Fruit fly (Drosophila melanogaster): ENCODE measurements around the gene CG14974.

The CG14974 gene

DNA sequence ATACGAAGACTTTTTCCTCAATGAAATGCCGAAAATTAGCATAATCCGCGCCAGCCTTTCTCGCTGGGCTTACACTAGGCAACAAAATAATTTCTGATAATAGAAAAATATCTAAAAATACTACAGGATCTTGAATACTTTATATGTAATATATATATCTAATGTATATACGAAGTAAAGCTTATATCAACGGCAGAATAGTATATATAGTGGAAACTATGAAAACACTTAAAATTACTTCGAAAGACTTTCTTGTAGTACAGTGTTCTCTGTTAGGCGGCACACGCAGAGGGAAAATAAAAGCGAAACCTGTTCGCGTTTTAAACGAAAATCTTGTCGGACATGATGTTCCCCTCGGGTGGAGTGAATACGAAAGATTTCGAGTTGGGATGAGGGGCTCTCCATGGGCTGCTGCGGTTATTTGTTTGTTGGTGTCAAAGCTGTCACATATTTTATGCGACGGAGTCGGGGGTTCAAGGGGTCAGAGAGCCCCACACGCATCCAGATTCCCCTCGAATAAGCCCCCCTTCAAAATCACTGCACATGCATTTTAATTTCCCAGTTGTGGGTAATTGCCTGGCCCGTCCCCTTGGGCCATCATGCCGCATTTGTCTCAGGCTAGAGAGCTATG lies 13.4 kb upstream of the CG14974 start (continued):
- peak; percentile 76 for TF ChIP-seq nerfin-1 (tag; optimal IDR thresholded peaks at IDR 0.05)
- 0 out of 2 replicates have a peak, but pooled peaks have one; percentile 20 for TF ChIP-seq CG9932 (GFP tag; IDR thresholded peaks at IDR 0.05)
- TF ChIP-seq pnt (GFP tag; optimal IDR thresholded peaks at IDR 0.05) = peak; percentile 2
- peak; percentile 49 for TF ChIP-seq CG30403 (GFP tag; optimal IDR thresholded peaks at IDR 0.05)
- TF ChIP-seq Hr78 (GFP tag; optimal IDR thresholded peaks at IDR 0.05) = peak in 1 of 2 experiments; percentile 70
- TF ChIP-seq sens-2 (GFP tag; IDR thresholded peaks at IDR 0.05) = no peak
- TF ChIP-seq CG8359 (GFP tag; optimal IDR thresholded peaks at IDR 0.05; ENCODE audit: borderline replicate concordance) = peak; percentile 29
- TF ChIP-seq Optix (GFP tag; IDR thresholded peaks at IDR 0.05) = no peak
- TF ChIP-seq Chrac-16 (GFP tag; optimal IDR thresholded peaks at IDR 0.05) = peak; percentile 0
- TF ChIP-seq prd (optimal IDR thresholded peaks at IDR 0.05) = no peak
- peak; percentile 56; the same call in 1 of the 3 replicates for TF ChIP-seq prd (GFP tag; IDR thresholded peaks at IDR 0.05)
- peak; percentile 47; the same call in 1 of the 2 replicates for TF ChIP-seq CG4360 (GFP tag; IDR thresholded peaks at IDR 0.05)
- TF ChIP-seq corto (GFP tag; optimal IDR thresholded peaks at IDR 0.05) = no peak
- TF ChIP-seq B-H1 (GFP tag; IDR thresholded peaks at IDR 0.05) = no peak; the same call in 2 of the 3 replicates
- TF ChIP-seq CG13287 (GFP tag; IDR thresholded peaks at IDR 0.05; ENCODE audit: partially characterized antibody) = no peak
- no peak for TF ChIP-seq hb (GFP tag; IDR thresholded peaks at IDR 0.05; ENCODE audit: partially characterized antibody)
- no peak for TF ChIP-seq Oaz (GFP tag; IDR thresholded peaks at IDR 0.05)
- TF ChIP-seq Elba2 (GFP tag; optimal IDR thresholded peaks at IDR 0.05) = no peak
- peak; percentile 47 for TF ChIP-seq CG17385 (GFP tag; optimal IDR thresholded peaks at IDR 0.05)
- TF ChIP-seq da (GFP tag; optimal IDR thresholded peaks at IDR 0.05) = no peak
- peak; percentile 75 for TF ChIP-seq CoRest (tag; optimal IDR thresholded peaks at IDR 0.05)
- TF ChIP-seq zen2 (GFP tag; IDR thresholded peaks at IDR 0.05; ENCODE audit: partially characterized antibody) = no peak
- peak; percentile 80 for TF ChIP-seq CG17361 (GFP tag; IDR thresholded peaks at IDR 0.05)
- TF ChIP-seq schlank (tag; optimal IDR thresholded peaks at IDR 0.05) = no peak
- no peak for TF ChIP-seq Aef1 (GFP tag; IDR thresholded peaks at IDR 0.05)
- TF ChIP-seq CG11560 (tag; IDR thresholded peaks at IDR 0.05) = no peak
- peak; percentile 35; the same call in 2 of the 3 replicates for TF ChIP-seq tgo (GFP tag; IDR thresholded peaks at IDR 0.05)
- no peak for TF ChIP-seq dati (GFP tag; IDR thresholded peaks at IDR 0.05)
- no peak for TF ChIP-seq crp (GFP tag; optimal IDR thresholded peaks at IDR 0.05)
- peak; percentile 37 for TF ChIP-seq onecut (GFP tag; IDR thresholded peaks at IDR 0.05)
- TF ChIP-seq CG6689 (GFP tag; IDR thresholded peaks at IDR 0.05) = peak; percentile 56
- TF ChIP-seq Fer2 (tag; optimal IDR thresholded peaks at IDR 0.05) = no peak
- TF ChIP-seq Ets65A (GFP tag) = no peak
- peak; percentile 55 for TF ChIP-seq CG10431 (GFP tag; optimal IDR thresholded peaks at IDR 0.05)
- no peak; the same call in 1 of the 2 replicates for TF ChIP-seq NFAT (GFP tag; IDR thresholded peaks at IDR 0.05)
- peak; percentile 83 for TF ChIP-seq CG12391 (tag; optimal IDR thresholded peaks at IDR 0.05)
- peak; percentile 84 for TF ChIP-seq CG2678 (tag; optimal IDR thresholded peaks at IDR 0.05)
- TF ChIP-seq dmrt11E (tag; optimal IDR thresholded peaks at IDR 0.05) = peak; percentile 77
- no peak for TF ChIP-seq Doc2 (GFP tag; IDR thresholded peaks at IDR 0.05)
- no peak for TF ChIP-seq pzg (GFP tag; optimal IDR thresholded peaks at IDR 0.05)
- peak; percentile 73 for TF ChIP-seq grau (tag; optimal IDR thresholded peaks at IDR 0.05)
- no peak for TF ChIP-seq btn (GFP tag; optimal IDR thresholded peaks at IDR 0.05)
- no peak for TF ChIP-seq Hand (GFP tag; optimal IDR thresholded peaks at IDR 0.05)
- TF ChIP-seq E2f1 (GFP tag; IDR thresholded peaks at IDR 0.05) = peak; percentile 58
- peak; percentile 75 for TF ChIP-seq CG7839 (tag; optimal IDR thresholded peaks at IDR 0.05)
- peak; percentile 86 for TF ChIP-seq gem (tag; optimal IDR thresholded peaks at IDR 0.05)
- no peak for TF ChIP-seq CG6791 (GFP tag; IDR thresholded peaks at IDR 0.05; ENCODE audit: partially characterized antibody)
- TF ChIP-seq tio (GFP tag; optimal IDR thresholded peaks at IDR 0.05) = no peak
- peak; percentile 6 for TF ChIP-seq run (tag; optimal IDR thresholded peaks at IDR 0.05)
- no peak for TF ChIP-seq CG31224 (GFP tag; IDR thresholded peaks at IDR 0.05)

All from whole organism, embryonic.